Worm (Caenorhabditis elegans) whole organism, late embryonic: ENCODE data around the gene math-20.

Experiments
- C38D4.7 ChIP-seq: fragments of 200-800 bp; sonication (Bioruptor generic); optimal IDR thresholded peaks from 2 replicates; lab custom pipeline; 2018; ENCODE audit warnings: mild to moderate bottlenecking, missing genetic modification characterization, moderate library complexity, missing compliant biosample characterization
- K09A11.1 ChIP-seq: sonication (generic microtip); optimal IDR thresholded peaks from 2 replicates; lab custom pipeline; 2017; ENCODE audit warnings: antibody characterized with exemption, mild to moderate bottlenecking, missing genetic modification characterization, missing compliant biosample characterization; ENCODE audit not compliant: insufficient read depth
- ama-1 ChIP-seq: fragments of 150-350 bp; optimal IDR thresholded peaks from 2 replicates; lab custom pipeline; 2014
- eyg-1 ChIP-seq: sonication (generic microtip); optimal IDR thresholded peaks from 2 replicates; lab custom pipeline; 2016; ENCODE audit warnings: missing genotype, missing genetic modification characterization, missing compliant biosample characterization
- fkh-10 ChIP-seq: fragments of 150-350 bp; optimal IDR thresholded peaks from 2 replicates; lab custom pipeline; 2014; ENCODE audit warnings: missing biosample characterization, missing genetic modification reagents, missing genetic modification characterization
- hlh-13 ChIP-seq: fragments of 200-800 bp; sonication (Bioruptor generic); optimal IDR thresholded peaks from 2 replicates; lab custom pipeline; 2018; ENCODE audit warnings: mild to moderate bottlenecking, missing genetic modification characterization, missing compliant biosample characterization
- hlh-30 ChIP-seq: sonication (generic microtip); optimal IDR thresholded peaks from 2 replicates; lab custom pipeline; 2017; ENCODE audit warnings: antibody characterized with exemption, missing genetic modification characterization, missing compliant biosample characterization; ENCODE audit not compliant: insufficient read depth
- nhr-11 ChIP-seq: fragments of 150-350 bp; optimal IDR thresholded peaks from 2 replicates; lab custom pipeline; 2014; ENCODE audit warnings: missing biosample characterization, missing genetic modification characterization
- odd-2 ChIP-seq: sonication (generic microtip); optimal IDR thresholded peaks from 2 replicates; lab custom pipeline; 2017; ENCODE audit warnings: antibody characterized with exemption, mild to moderate bottlenecking, missing genetic modification characterization, missing compliant biosample characterization
- pha-4 ChIP-seq: fragments of 150-350 bp; optimal IDR thresholded peaks from 2 replicates; lab custom pipeline; 2018; ENCODE audit warnings: missing biosample characterization, missing genetic modification reagents, missing genetic modification characterization
- pqm-1 ChIP-seq: sonication (generic microtip); optimal IDR thresholded peaks from 2 replicates; lab custom pipeline; 2016; ENCODE audit warnings: missing genetic modification characterization, missing compliant biosample characterization
- syd-9 ChIP-seq: sonication (generic microtip); optimal IDR thresholded peaks from 2 replicates; lab custom pipeline; 2016; ENCODE audit warnings: mild to moderate bottlenecking, missing genetic modification characterization, moderate library complexity, missing compliant biosample characterization
- tbx-2 ChIP-seq: sonication (generic microtip); optimal IDR thresholded peaks from 2 replicates; lab custom pipeline; 2016; ENCODE audit warnings: missing genetic modification characterization, missing compliant biosample characterization
- unc-55 ChIP-seq: sonication (generic microtip); optimal IDR thresholded peaks from 2 replicates; lab custom pipeline; 2017; ENCODE audit warnings: missing biosample characterization, missing genetic modification reagents, missing genetic modification characterization

DNA sequence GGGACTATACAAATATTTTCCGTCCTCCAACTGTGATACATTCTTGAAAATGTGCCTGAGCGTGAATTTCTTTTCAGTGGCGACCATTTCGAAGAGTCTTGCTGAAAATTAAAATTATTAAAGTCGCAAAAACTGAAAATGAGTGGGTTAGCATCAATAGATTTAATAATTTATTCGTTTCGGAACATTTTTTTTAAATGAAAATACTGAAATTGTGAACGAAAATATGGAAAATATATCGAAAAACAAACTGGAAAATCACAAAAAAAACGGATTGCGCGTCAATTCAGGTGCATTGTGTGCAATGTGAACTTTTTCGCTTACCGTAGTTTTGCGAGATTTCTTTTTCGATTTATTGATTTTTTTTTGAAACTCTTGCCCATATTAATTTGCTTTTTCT lies 35.5 kb downstream of the math-20 start, which contains the start of gene bath-5:
- TF ChIP-seq tbx-2 (tag; lab: Kevin White, UChicago) (no peak), unc-55 (no peak), odd-2 (no peak), fkh-10 (GFP tag; lab: Kevin White, UChicago) (no peak), C38D4.7 (no peak), nhr-11 (no peak), pha-4 (tag; lab: Kevin White, UChicago) (no peak), ama-1 (no peak), hlh-13 (GFP tag; lab: Kevin White, UChicago) (no peak), eyg-1 (tag; lab: Kevin White, UChicago) (no peak), pqm-1 (tag; lab: Kevin White, UChicago) (no peak), hlh-30 (tag; lab: Kevin White, UChicago) (no peak), K09A11.1 (tag; lab: Kevin White, UChicago) (no peak), syd-9 (no peak)
